Worm (Caenorhabditis elegans) whole organism, young adult: Measurements from ENCODE around the gene B0416.3.

Experiments used
- Y56A3A.18 ChIP-seq: fragments of 200-800 bp; sonication (Bioruptor generic); IDR thresholded peaks from 2 replicates; pipeline ENCODE4 v1.3.6; 2022; ENCODE audit warnings: missing genetic modification reagents, missing genetic modification characterization, missing compliant biosample characterization
- ceh-40 ChIP-seq: fragments of 200-800 bp; sonication (Bioruptor generic); IDR thresholded peaks from 2 replicates; pipeline ENCODE4 v1.3.6; 2022; ENCODE audit warnings: missing genetic modification characterization, missing compliant biosample characterization
- ets-4 ChIP-seq: fragments of 200-800 bp; sonication (Bioruptor generic); optimal IDR thresholded peaks from 2 replicates; lab custom pipeline; 2018; ENCODE audit warnings: mild to moderate bottlenecking, missing genetic modification characterization, missing compliant biosample characterization
- him-1 ChIP-seq: sonication (generic microtip); optimal IDR thresholded peaks from 2 replicates; lab custom pipeline; 2016; ENCODE audit warnings: missing genotype, missing genetic modification reagents, missing genetic modification characterization, missing compliant biosample characterization
- madf-3 ChIP-seq: fragments of 200-800 bp; sonication (Bioruptor generic); IDR thresholded peaks from 2 replicates; pipeline ENCODE4 v1.3.6; 2022; ENCODE audit warnings: missing genetic modification reagents, missing genetic modification characterization, missing compliant biosample characterization

DNA sequence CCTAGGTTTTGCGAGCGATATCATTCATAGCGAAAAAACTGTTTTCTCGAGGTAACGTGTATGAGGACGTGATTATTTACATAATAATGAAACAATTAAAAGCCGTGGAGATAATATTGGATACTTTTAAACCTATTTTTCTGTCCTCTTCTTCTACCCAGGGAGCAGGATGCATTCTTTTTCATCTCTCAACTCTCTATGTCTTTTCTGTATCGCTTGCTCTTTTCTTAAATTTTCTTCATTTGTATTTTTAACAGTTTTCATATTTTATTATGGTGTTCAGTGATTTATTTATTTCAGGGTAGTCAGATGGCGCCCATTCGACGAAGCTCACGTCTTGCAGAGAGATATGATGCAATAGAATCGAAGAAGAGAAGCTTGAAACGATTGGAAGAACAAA lies 12.8 kb upstream of the B0416.3 start, which contains the start of gene B0416.4:
- TF ChIP-seq madf-3, result no peak
- TF ChIP-seq ets-4 (GFP tag; lab: Kevin White, UChicago), result no peak
- no peak for TF ChIP-seq ceh-40
- no peak for TF ChIP-seq Y56A3A.18 (GFP tag; lab: Robert Waterston, UW)
- no peak for TF ChIP-seq him-1 (tag; lab: Kevin White, UChicago)
